Fruit fly (Drosophila melanogaster) whole organism, embryonic: ENCODE results near the gene SerRS-m.
A peak's percentile ranks its signal among the peaks of the same experiment; 100 is the strongest.

ENCODE experiments used
- ATbp ChIP-seq: fragments of 200-800 bp; sonication (Bioruptor generic); optimal IDR thresholded peaks from 2 replicates; lab custom pipeline; 2017; ENCODE audit warnings: missing biosample characterization, mild to moderate bottlenecking, missing genetic modification characterization, missing genetic modification reagents
- Abd-B ChIP-seq: fragments of 200-800 bp; sonication (Bioruptor generic); optimal IDR thresholded peaks from 2 replicates; lab custom pipeline; 2018; ENCODE audit warnings: missing biosample characterization, mild to moderate bottlenecking, missing genetic modification characterization, moderate library complexity
- Antp ChIP-seq: fragments of 200-800 bp; sonication (Bioruptor generic); optimal IDR thresholded peaks from 3 replicates; lab custom pipeline; 2016; ENCODE audit warnings: missing biosample characterization, missing genetic modification characterization
- Atf-2 ChIP-seq: fragments of 200-800 bp; sonication (Bioruptor generic); optimal IDR thresholded peaks from 2 replicates; lab custom pipeline; 2016; ENCODE audit warnings: missing biosample characterization, missing genetic modification characterization
- Awh ChIP-seq: fragments of 200-800 bp; sonication (Bioruptor generic); IDR thresholded peaks from 2 replicates; pipeline ENCODE4, ENCODE4 v1.3.6; 2022; ENCODE audit warnings: missing biosample characterization, missing genetic modification characterization
- CG10209 ChIP-seq: fragments of 200-800 bp; sonication (Bioruptor generic); optimal IDR thresholded peaks from 3 replicates; lab custom pipeline; 2017; ENCODE audit warnings: missing biosample characterization, mild to moderate bottlenecking, missing genetic modification characterization, missing genetic modification reagents
- CG10654 ChIP-seq: fragments of 200-800 bp; sonication (Bioruptor generic); optimal IDR thresholded peaks from 2 replicates; lab custom pipeline; 2016; ENCODE audit warnings: missing biosample characterization, missing genetic modification characterization
- CG11560 ChIP-seq: fragments of 200-800 bp; sonication (Bioruptor generic); IDR thresholded peaks from 3 replicates; pipeline ENCODE4 v1.3.6; 2022; ENCODE audit warnings: missing biosample characterization, missing genetic modification characterization
- CG11723 ChIP-seq: fragments of 200-800 bp; sonication (Bioruptor generic); optimal IDR thresholded peaks from 2 replicates; lab custom pipeline; 2017; ENCODE audit warnings: missing biosample characterization, mild to moderate bottlenecking, missing genetic modification characterization
- CG12236 ChIP-seq: fragments of 200-800 bp; sonication (Bioruptor generic); optimal IDR thresholded peaks from 2 replicates; lab custom pipeline; 2016; ENCODE audit warnings: missing biosample characterization, missing genetic modification characterization
- CG12299 ChIP-seq: fragments of 200-800 bp; sonication (Bioruptor generic); optimal IDR thresholded peaks from 2 replicates; lab custom pipeline; 2018; ENCODE audit warnings: missing biosample characterization, mild to moderate bottlenecking, missing genetic modification characterization
- CG16813 ChIP-seq: fragments of 200-800 bp; sonication (Bioruptor generic); IDR thresholded peaks from 3 replicates; pipeline ENCODE4 v1.3.6; 2022; ENCODE audit warnings: missing biosample characterization, missing genetic modification characterization; ENCODE audit not compliant: partially characterized antibody
- CG2678 ChIP-seq: fragments of 200-800 bp; sonication (Bioruptor generic); optimal IDR thresholded peaks from 3 replicates; lab custom pipeline; 2019; ENCODE audit warnings: missing biosample characterization, mild to moderate bottlenecking, missing genetic modification characterization, moderate library complexity
- CG2875 ChIP-seq: fragments of 200-800 bp; sonication (Bioruptor generic); optimal IDR thresholded peaks from 2 replicates; lab custom pipeline; 2017; ENCODE audit warnings: missing biosample characterization, mild to moderate bottlenecking, missing genetic modification characterization, missing genetic modification reagents
- CG3281 ChIP-seq: fragments of 200-800 bp; sonication (Bioruptor generic); optimal IDR thresholded peaks from 3 replicates; lab custom pipeline; 2017; ENCODE audit warnings: missing biosample characterization, mild to moderate bottlenecking, missing genetic modification characterization
- CG6854 ChIP-seq: fragments of 200-800 bp; sonication (Bioruptor generic); optimal IDR thresholded peaks from 3 replicates; lab custom pipeline; 2017; ENCODE audit warnings: missing biosample characterization, mild to moderate bottlenecking, missing genetic modification characterization
- CG7928 ChIP-seq: fragments of 200-800 bp; sonication (Bioruptor generic); optimal IDR thresholded peaks from 2 replicates; lab custom pipeline; 2017; ENCODE audit warnings: missing biosample characterization, mild to moderate bottlenecking, missing genetic modification characterization
- CG7987 ChIP-seq: fragments of 200-800 bp; sonication (Bioruptor generic); optimal IDR thresholded peaks from 2 replicates; lab custom pipeline; 2018; ENCODE audit warnings: missing biosample characterization, mild to moderate bottlenecking, missing genetic modification characterization, moderate library complexity
- CoRest ChIP-seq: fragments of 200-800 bp; sonication (Bioruptor generic); optimal IDR thresholded peaks from 3 replicates; lab custom pipeline; 2018; ENCODE audit warnings: missing biosample characterization, mild to moderate bottlenecking, missing genetic modification characterization, moderate library complexity
- Dad ChIP-seq: fragments of 200-800 bp; sonication (Bioruptor generic); optimal IDR thresholded peaks from 3 replicates; lab custom pipeline; 2016; ENCODE audit warnings: missing biosample characterization, missing genetic modification characterization
- Doc2 ChIP-seq: fragments of 200-800 bp; sonication (Bioruptor generic); IDR thresholded peaks from 2 replicates; pipeline ENCODE4 v1.3.6; 2022; ENCODE audit warnings: missing biosample characterization, missing genetic modification characterization
- HHEX ChIP-seq: fragments of 200-800 bp; sonication (Bioruptor generic); optimal IDR thresholded peaks from 3 replicates; lab custom pipeline; 2017; ENCODE audit warnings: missing biosample characterization, mild to moderate bottlenecking, missing genetic modification characterization, missing genetic modification reagents
- HLH3B ChIP-seq: fragments of 200-800 bp; sonication (Bioruptor generic); IDR thresholded peaks from 2 replicates; pipeline ENCODE4 v1.3.6; 2022; ENCODE audit warnings: missing biosample characterization, missing genetic modification characterization
- HLH54F ChIP-seq: fragments of 200-800 bp; sonication (Bioruptor generic); optimal IDR thresholded peaks from 3 replicates; lab custom pipeline; 2016; ENCODE audit warnings: missing biosample characterization, missing genetic modification characterization
- Hey ChIP-seq: fragments of 200-800 bp; sonication (Bioruptor generic); optimal IDR thresholded peaks from 3 replicates; lab custom pipeline; 2018; ENCODE audit warnings: missing biosample characterization, mild to moderate bottlenecking, missing genetic modification characterization
- Hr3 ChIP-seq: fragments of 200-800 bp; sonication (Bioruptor generic); optimal IDR thresholded peaks from 3 replicates; lab custom pipeline; 2016; ENCODE audit warnings: missing biosample characterization, missing genetic modification characterization
- Med ChIP-seq: fragments of 200-800 bp; sonication (Bioruptor generic); peaks from one replicate; lab custom pipeline; 2016; ENCODE audit warnings: missing biosample characterization, missing genetic modification characterization, mild to moderate bottlenecking, inconsistent platforms, moderate library complexity
- Meics ChIP-seq: fragments of 200-800 bp; sonication (Bioruptor generic); optimal IDR thresholded peaks from 2 replicates; lab custom pipeline; 2017; ENCODE audit warnings: missing biosample characterization, mild to moderate bottlenecking, missing genetic modification characterization
- NC2α ChIP-seq: fragments of 200-800 bp; sonication (Bioruptor generic); optimal IDR thresholded peaks from 2 replicates; lab custom pipeline; 2016; ENCODE audit warnings: missing biosample characterization, missing genetic modification characterization
- PHDP ChIP-seq: fragments of 200-800 bp; sonication (Bioruptor generic); optimal IDR thresholded peaks from 3 replicates; lab custom pipeline; 2018; ENCODE audit warnings: missing biosample characterization, mild to moderate bottlenecking, missing genetic modification characterization, moderate library complexity
- Poxn ChIP-seq: fragments of 200-800 bp; sonication (Bioruptor generic); IDR thresholded peaks from 2 replicates; pipeline ENCODE4 v1.3.6; 2022; ENCODE audit warnings: missing biosample characterization, missing genetic modification characterization
- Sin3A ChIP-seq: fragments of >200 bp; optimal IDR thresholded peaks from 2 replicates; lab custom pipeline; 2018
- Taf1 ChIP-seq: fragments of 200-800 bp; sonication (Bioruptor generic); IDR thresholded peaks from 2 replicates; pipeline ENCODE4 v1.3.6; 2022; ENCODE audit warnings: missing biosample characterization, missing genetic modification characterization
- ac ChIP-seq: fragments of 200-800 bp; sonication (Bioruptor generic); optimal IDR thresholded peaks from 3 replicates; lab custom pipeline; 2017; ENCODE audit warnings: missing biosample characterization, mild to moderate bottlenecking, missing genetic modification characterization
- al ChIP-seq: fragments of 200-800 bp; sonication (Bioruptor generic); IDR thresholded peaks from 2 replicates; pipeline ENCODE4 v1.3.6; 2022; ENCODE audit warnings: missing biosample characterization, missing genetic modification characterization
- ash1 ChIP-seq: fragments of 200-800 bp; sonication (Bioruptor generic); optimal IDR thresholded peaks from 2 replicates; lab custom pipeline; 2018; ENCODE audit warnings: missing biosample characterization, mild to moderate bottlenecking, missing genetic modification characterization
- bab2 ChIP-seq: fragments of 200-800 bp; sonication (Bioruptor generic); optimal IDR thresholded peaks from 2 replicates; lab custom pipeline; 2016; ENCODE audit warnings: missing biosample characterization, missing genetic modification characterization
- bowl ChIP-seq: fragments of 200-800 bp; sonication (Bioruptor generic); IDR thresholded peaks from 2 replicates; pipeline ENCODE4 v1.3.6; 2022; ENCODE audit warnings: missing biosample characterization, missing genetic modification characterization
- crol ChIP-seq: fragments of 200-800 bp; sonication (Bioruptor generic); IDR thresholded peaks from 2 replicates; pipeline ENCODE4 v1.3.6; 2022; ENCODE audit warnings: missing biosample characterization, missing genetic modification characterization
- ems ChIP-seq: fragments of 200-800 bp; sonication (Bioruptor generic); optimal IDR thresholded peaks from 3 replicates; lab custom pipeline; 2016; ENCODE audit warnings: missing biosample characterization, missing genetic modification characterization
- hth ChIP-seq: fragments of >200 bp; optimal IDR thresholded peaks from 2 replicates; lab custom pipeline; 2017; ENCODE audit warnings: inconsistent platforms
- jigr1 ChIP-seq: fragments of 200-800 bp; sonication (Bioruptor generic); IDR thresholded peaks from 3 replicates; pipeline ENCODE4 v1.3.6; 2022; ENCODE audit warnings: missing biosample characterization, missing genetic modification characterization
- lola ChIP-seq, 3 experiments: fragments of >200 bp in 2 of 3; fragments of 200-800 bp in 1 of 3; sonication (Bioruptor generic) in 1 of 3; optimal IDR thresholded peaks; 2 replicates each; lab custom pipeline; 2017 to 2019; ENCODE audit warnings: missing biosample characterization in 3 of 3, missing genetic modification characterization in 3 of 3, mild to moderate bottlenecking in 1 of 3, moderate library complexity in 1 of 3
- lov ChIP-seq, 2 experiments: fragments of 200-800 bp in 1 of 2; fragments of >200 bp in 1 of 2; sonication (Bioruptor generic) in 1 of 2; IDR thresholded peaks in 1 of 2; optimal IDR thresholded peaks in 1 of 2; 2 replicates in 1 of 2; 3 replicates in 1 of 2; pipeline versions ENCODE4 v1.3.6 to Lab custom; 2017 to 2022; ENCODE audit warnings: missing biosample characterization in 1 of 2, missing genetic modification characterization in 1 of 2
- nom ChIP-seq: fragments of 200-800 bp; sonication (Bioruptor generic); optimal IDR thresholded peaks from 2 replicates; lab custom pipeline; 2017; ENCODE audit warnings: missing biosample characterization, missing genetic modification characterization, mild to moderate bottlenecking, moderate library complexity, missing genetic modification reagents
- ranshi ChIP-seq: fragments of 200-800 bp; sonication (Bioruptor generic); IDR thresholded peaks from 2 replicates; pipeline ENCODE4 v1.3.6; 2022; ENCODE audit warnings: missing biosample characterization, missing genetic modification characterization
- run ChIP-seq: fragments of 200-800 bp; sonication (Bioruptor generic); optimal IDR thresholded peaks from 3 replicates; lab custom pipeline; 2018; ENCODE audit warnings: missing biosample characterization, mild to moderate bottlenecking, missing genetic modification characterization
- seq ChIP-seq: fragments of 200-800 bp; sonication (Bioruptor generic); IDR thresholded peaks from 2 replicates; pipeline ENCODE4 v1.3.6; 2022; ENCODE audit warnings: missing biosample characterization, missing genetic modification characterization
- sisA ChIP-seq: fragments of 200-800 bp; sonication (Bioruptor generic); IDR thresholded peaks from 2 replicates; pipeline ENCODE4 v1.3.6; 2022; ENCODE audit warnings: missing biosample characterization, missing genetic modification characterization
- tna ChIP-seq: fragments of 200-800 bp; sonication (Bioruptor generic); IDR thresholded peaks from 2 replicates; pipeline ENCODE4 v1.3.6; 2022; ENCODE audit warnings: missing biosample characterization, missing genetic modification characterization; ENCODE audit not compliant: partially characterized antibody
- yki ChIP-seq: fragments of >200 bp; optimal IDR thresholded peaks from 3 replicates; lab custom pipeline; 2018

SerRS-m gene

dm6 chr3R:15371833-15372232 is 31.4 kb downstream of the SerRS-m start, which contains the start of the genes Ccm3 and CG6136 (continued):
- peak; percentile 17; the same call in 1 of the 2 replicates for TF ChIP-seq seq
- no peak for TF ChIP-seq CG2875
- TF ChIP-seq Dad (GFP tag; lab: Kevin White, UChicago), result peak; percentile 20
- TF ChIP-seq NC2α (GFP tag; lab: Kevin White, UChicago), result no peak
- TF ChIP-seq Hey (tag; lab: Kevin White, UChicago), result no peak
- peak; percentile 94 for TF ChIP-seq Med
- no peak for TF ChIP-seq bowl
- no peak for TF ChIP-seq CG10209 (GFP tag; lab: Kevin White, UChicago)
- TF ChIP-seq tna (GFP tag; lab: Robert Waterston, UW), result peak; percentile 89
- TF ChIP-seq bab2 (GFP tag; lab: Kevin White, UChicago), result peak; percentile 34
- TF ChIP-seq HLH54F (GFP tag; lab: Kevin White, UChicago), result peak; percentile 35
- TF ChIP-seq Atf-2 (GFP tag; lab: Kevin White, UChicago), result no peak
- peak; percentile 27 for TF ChIP-seq CG7928 (GFP tag; lab: Kevin White, UChicago)
- no peak for TF ChIP-seq CG11723 (GFP tag; lab: Kevin White, UChicago)
- TF ChIP-seq CG7987 (GFP tag; lab: Kevin White, UChicago), result peak; percentile 33
- no peak for TF ChIP-seq Abd-B (GFP tag; lab: Kevin White, UChicago)
- TF ChIP-seq CG2678, result no peak
- no peak for TF ChIP-seq Poxn (GFP tag; lab: Robert Waterston, UW)
- TF ChIP-seq PHDP (tag; lab: Kevin White, UChicago), result peak; percentile 28
- TF ChIP-seq CG11560, result no peak
- TF ChIP-seq Doc2 (GFP tag; lab: Robert Waterston, UW), result no peak
- TF ChIP-seq Sin3A (lab: Kevin White, UChicago), result peak; percentile 44
- no peak for TF ChIP-seq run
- 0 out of 2 replicates have a peak, but pooled peaks have one; percentile 26 for TF ChIP-seq HLH3B (GFP tag; lab: Robert Waterston, UW)
- TF ChIP-seq Meics (GFP tag; lab: Kevin White, UChicago), result peak; percentile 45
- TF ChIP-seq ems, result no peak
- TF ChIP-seq al (GFP tag; lab: Robert Waterston, UW), result peak; percentile 52; the same call in 1 of the 2 replicates
- peak; percentile 12 for TF ChIP-seq Hr3 (GFP tag; lab: Kevin White, UChicago)
- TF ChIP-seq jigr1 (GFP tag; lab: Robert Waterston, UW), result no peak
- TF ChIP-seq CG16813 (GFP tag; lab: Robert Waterston, UW), result peak; percentile 88
- no peak for TF ChIP-seq hth (lab: Kevin White, UChicago)
- no peak for TF ChIP-seq lola (GFP tag; optimal IDR thresholded peaks at IDR 0.05; lab: Kevin White, UChicago)
- TF ChIP-seq CG6854 (GFP tag; lab: Kevin White, UChicago), result no peak
- TF ChIP-seq crol, result no peak
- peak; percentile 35 for TF ChIP-seq CG3281 (GFP tag; lab: Kevin White, UChicago)
- 0 out of 2 replicates have a peak, but pooled peaks have one; percentile 8 for TF ChIP-seq Taf1 (GFP tag; lab: Robert Waterston, UW)
- no peak for TF ChIP-seq CG12299 (tag; lab: Kevin White, UChicago)
- no peak for TF ChIP-seq lov (optimal IDR thresholded peaks at IDR 0.05; lab: Kevin White, UChicago)
- 0 out of 3 replicates have a peak, but pooled peaks have one; percentile 41 for TF ChIP-seq lov (GFP tag; IDR thresholded peaks at IDR 0.05; lab: Robert Waterston, UW)
- peak; percentile 29 for TF ChIP-seq Antp
- no peak for TF ChIP-seq CoRest (tag; lab: Kevin White, UChicago)
- peak; percentile 1 for TF ChIP-seq nom (GFP tag; lab: Kevin White, UChicago)
- no peak for TF ChIP-seq HHEX (GFP tag; lab: Kevin White, UChicago)
- TF ChIP-seq ac, result no peak
- TF ChIP-seq Awh (GFP tag; lab: Robert Waterston, UW), result no peak
- no peak for TF ChIP-seq ash1 (GFP tag; lab: Kevin White, UChicago)
- TF ChIP-seq CG10654 (GFP tag; lab: Kevin White, UChicago), result peak; percentile 21
- 0 out of 2 replicates have a peak, but pooled peaks have one; percentile 12 for TF ChIP-seq sisA (GFP tag; lab: Robert Waterston, UW)
- TF ChIP-seq ranshi (GFP tag; lab: Robert Waterston, UW), result peak; percentile 11; the same call in 1 of the 2 replicates
- TF ChIP-seq CG12236 (GFP tag; lab: Kevin White, UChicago), result no peak
- no peak for TF ChIP-seq yki (lab: Kevin White, UChicago)
- no peak for TF ChIP-seq ATbp (GFP tag; lab: Kevin White, UChicago)
